Worm (Caenorhabditis elegans) whole organism, mixed stage, embryonic: ENCODE measurements around the gene cav-1.

Source experiments
- M03D4.4 ChIP-seq: sonication (generic microtip); optimal IDR thresholded peaks from 2 replicates; lab custom pipeline; 2017; ENCODE audit warnings: mild to moderate bottlenecking, missing genetic modification characterization, missing compliant biosample characterization
- bed-3 ChIP-seq: fragments of 200-800 bp; sonication (Bioruptor generic); optimal IDR thresholded peaks from 3 replicates; lab custom pipeline; 2018; ENCODE audit warnings: mild to moderate bottlenecking, missing genetic modification characterization, moderate library complexity, missing compliant biosample characterization
- blmp-1 ChIP-seq: fragments of 150-350 bp; optimal IDR thresholded peaks from 2 replicates; lab custom pipeline; 2014; ENCODE audit warnings: missing biosample characterization, missing genetic modification characterization
- ceh-39 ChIP-seq: fragments of 150-350 bp; optimal IDR thresholded peaks from 2 replicates; lab custom pipeline; 2014; ENCODE audit warnings: missing biosample characterization, missing genetic modification characterization
- ceh-43 ChIP-seq: fragments of 200-800 bp; sonication (Bioruptor generic); optimal IDR thresholded peaks from 2 replicates; lab custom pipeline; 2018; ENCODE audit warnings: mild to moderate bottlenecking, missing genetic modification characterization, moderate library complexity, missing compliant biosample characterization
- ceh-83 ChIP-seq: fragments of 200-800 bp; sonication (Bioruptor generic); optimal IDR thresholded peaks from 2 replicates; lab custom pipeline; 2018; ENCODE audit warnings: mild to moderate bottlenecking, missing genetic modification characterization, missing compliant biosample characterization
- ces-1 ChIP-seq: fragments of 150-350 bp; optimal IDR thresholded peaks from 2 replicates; lab custom pipeline; 2014; ENCODE audit warnings: missing biosample characterization, missing genetic modification reagents, missing genetic modification characterization
- cnd-1 ChIP-seq: fragments of 200-800 bp; sonication (Bioruptor generic); optimal IDR thresholded peaks from 2 replicates; lab custom pipeline; 2018; ENCODE audit warnings: mild to moderate bottlenecking, missing genetic modification characterization, missing compliant biosample characterization
- drap-1 ChIP-seq: fragments of 200-800 bp; sonication (Bioruptor generic); optimal IDR thresholded peaks from 3 replicates; lab custom pipeline; 2018; ENCODE audit warnings: mild to moderate bottlenecking, missing genetic modification characterization, missing compliant biosample characterization
- elt-1 ChIP-seq: sonication (generic microtip); optimal IDR thresholded peaks from 2 replicates; lab custom pipeline; 2017; ENCODE audit warnings: missing genetic modification characterization, mild to moderate bottlenecking, missing compliant biosample characterization, antibody characterized with exemption, moderate library complexity, borderline replicate concordance; ENCODE audit not compliant: insufficient read depth
- elt-3 ChIP-seq: fragments of 150-350 bp; optimal IDR thresholded peaks from 2 replicates; lab custom pipeline; 2014; ENCODE audit warnings: missing biosample characterization, missing genetic modification characterization
- flh-1 ChIP-seq: fragments of 200-800 bp; sonication (Bioruptor generic); optimal IDR thresholded peaks from 2 replicates; lab custom pipeline; 2018; ENCODE audit warnings: mild to moderate bottlenecking, missing genetic modification characterization, moderate library complexity, missing compliant biosample characterization
- ham-2 ChIP-seq: fragments of 200-800 bp; sonication (Bioruptor generic); optimal IDR thresholded peaks from 2 replicates; lab custom pipeline; 2018; ENCODE audit warnings: mild to moderate bottlenecking, missing genetic modification characterization, missing compliant biosample characterization
- hlh-1 ChIP-seq: fragments of 150-350 bp; optimal IDR thresholded peaks from 2 replicates; lab custom pipeline; 2014; ENCODE audit warnings: missing biosample characterization, missing genetic modification reagents, missing genetic modification characterization
- lin-13 ChIP-seq: fragments of 150-350 bp; optimal IDR thresholded peaks from 2 replicates; lab custom pipeline; 2014; ENCODE audit warnings: missing biosample characterization, missing genetic modification characterization
- lin-32 ChIP-seq: fragments of 200-800 bp; sonication (Bioruptor generic); optimal IDR thresholded peaks from 2 replicates; lab custom pipeline; 2018; ENCODE audit warnings: mild to moderate bottlenecking, missing genetic modification characterization, missing compliant biosample characterization
- lsy-2 ChIP-seq: fragments of 150-350 bp; optimal IDR thresholded peaks from 2 replicates; lab custom pipeline; 2014; ENCODE audit warnings: missing biosample characterization, missing genetic modification characterization
- mab-5 ChIP-seq: fragments of 150-350 bp; optimal IDR thresholded peaks from 2 replicates; lab custom pipeline; 2014; ENCODE audit warnings: missing biosample characterization, missing genetic modification characterization
- mep-1 ChIP-seq: fragments of 150-350 bp; optimal IDR thresholded peaks from 2 replicates; lab custom pipeline; 2017; ENCODE audit warnings: missing biosample characterization, missing genetic modification reagents, missing genetic modification characterization, inconsistent platforms
- nhr-12 ChIP-seq: fragments of 150-350 bp; optimal IDR thresholded peaks from 2 replicates; lab custom pipeline; 2014; ENCODE audit warnings: missing biosample characterization, missing genetic modification characterization
- nhr-2 ChIP-seq: fragments of 150-350 bp; optimal IDR thresholded peaks from 2 replicates; lab custom pipeline; 2014; ENCODE audit warnings: missing biosample characterization, missing genetic modification characterization
- nhr-237 ChIP-seq: fragments of 150-350 bp; optimal IDR thresholded peaks from 2 replicates; lab custom pipeline; 2014; ENCODE audit warnings: missing biosample characterization, missing genetic modification characterization
- nhr-28 ChIP-seq: fragments of 150-350 bp; optimal IDR thresholded peaks from 2 replicates; lab custom pipeline; 2014; ENCODE audit warnings: missing biosample characterization, missing genetic modification characterization
- nhr-76 ChIP-seq: sonication (generic microtip); optimal IDR thresholded peaks from 2 replicates; lab custom pipeline; 2017; ENCODE audit warnings: missing biosample characterization, missing genetic modification characterization
- snpc-4 ChIP-seq: fragments of 150-350 bp; optimal IDR thresholded peaks from 2 replicates; lab custom pipeline; 2014; ENCODE audit warnings: missing biosample characterization, missing genetic modification characterization
- sptf-1 ChIP-seq: sonication (generic microtip); optimal IDR thresholded peaks from 2 replicates; lab custom pipeline; 2017; ENCODE audit warnings: mild to moderate bottlenecking, missing genetic modification characterization, moderate library complexity, missing compliant biosample characterization
- tbx-8 ChIP-seq: fragments of 200-800 bp; sonication (Bioruptor generic); optimal IDR thresholded peaks from 2 replicates; lab custom pipeline; 2018; ENCODE audit warnings: mild to moderate bottlenecking, missing genetic modification characterization, moderate library complexity, missing compliant biosample characterization
- unc-120 ChIP-seq: sonication (generic microtip); optimal IDR thresholded peaks from 2 replicates; lab custom pipeline; 2017; ENCODE audit warnings: missing genetic modification characterization, missing compliant biosample characterization; ENCODE audit not compliant: poor library complexity, severe bottlenecking
- unc-39 ChIP-seq: fragments of 150-350 bp; optimal IDR thresholded peaks from 2 replicates; lab custom pipeline; 2014; ENCODE audit warnings: missing biosample characterization, missing genetic modification characterization
- unc-62 ChIP-seq: fragments of 150-350 bp; optimal IDR thresholded peaks from 2 replicates; lab custom pipeline; 2014; ENCODE audit warnings: missing biosample characterization, missing genetic modification reagents, missing genetic modification characterization
- zip-8 ChIP-seq: fragments of 150-350 bp; optimal IDR thresholded peaks from 2 replicates; lab custom pipeline; 2014; ENCODE audit warnings: missing biosample characterization, missing genetic modification characterization
- ztf-11 ChIP-seq: fragments of 150-350 bp; optimal IDR thresholded peaks from 2 replicates; lab custom pipeline; 2014; ENCODE audit warnings: missing biosample characterization, missing genetic modification characterization

Gene cav-1

ce11 chrIV:9777535-9777934, 5.2 kb downstream of the cav-1 start, which contains the start of gene sna-2:
TSS of gene sna-2 (minus strand) at chrIV:9777634.
- TF ChIP-seq mep-1 (tag; lab: Kevin White, UChicago) (peak; percentile 32), ces-1 (GFP tag; lab: Kevin White, UChicago) (peak; percentile 47), nhr-237 (tag; lab: Kevin White, UChicago) (peak; percentile 26), bed-3 (no peak)

- TF ChIP-seq unc-120 (no peak), sptf-1 (tag; lab: Kevin White, UChicago) (no peak), nhr-237 (tag; lab: Kevin White, UChicago) (no peak), ztf-11 (tag; lab: Kevin White, UChicago) (no peak), drap-1 (GFP tag; lab: Kevin White, UChicago) (no peak)
- TF ChIP-seq, all 35 proteins: peak for 0
These were observed 5.7 kb downstream of the cav-1 start, which contains the start of gene T13F2.6 for ce11 chrIV:9778016-9778415. TSS of gene T13F2.6 (plus strand) at chrIV:9778321.

ce11 chrIV:9784689-9785088, 12.4 kb downstream of the cav-1 start, which contains the start of gene sre-4:
TSS of gene sre-4 (minus strand) at chrIV:9784789.
- TF ChIP-seq cnd-1 (tag; lab: Kevin White, UChicago) (no peak), flh-1 (GFP tag; lab: Kevin White, UChicago) (no peak), nhr-237 (tag; lab: Kevin White, UChicago) (no peak), snpc-4 (tag; lab: Kevin White, UChicago) (no peak), nhr-12 (tag; lab: Kevin White, UChicago) (no peak), elt-3 (tag; lab: Kevin White, UChicago) (no peak), ces-1 (GFP tag; lab: Kevin White, UChicago) (no peak), elt-1 (tag; lab: Kevin White, UChicago) (no peak), ceh-83 (GFP tag; lab: Kevin White, UChicago) (no peak), ceh-43 (GFP tag; lab: Kevin White, UChicago) (no peak)

ce11 chrIV:9789496-9789895, 17.2 kb downstream of the cav-1 start, which contains the start of gene T13F2.4:
TSS of gene T13F2.4 (plus strand) at chrIV:9789796.
- TF ChIP-seq zip-8 (tag; lab: Kevin White, UChicago), result no peak

ce11 chrIV:9790708-9791107, 18.4 kb downstream of the cav-1 start:
- no peak for TF ChIP-seq blmp-1 (tag; lab: Kevin White, UChicago)
- TF ChIP-seq zip-8 (tag; lab: Kevin White, UChicago), result no peak
- TF ChIP-seq nhr-76 (tag; lab: Kevin White, UChicago), result no peak
- no peak for TF ChIP-seq drap-1 (GFP tag; lab: Kevin White, UChicago)
- TF ChIP-seq mab-5, result no peak
- no peak for TF ChIP-seq elt-3 (tag; lab: Kevin White, UChicago)
- TF ChIP-seq ztf-11 (tag; lab: Kevin White, UChicago), result no peak
- no peak for TF ChIP-seq hlh-1 (tag; lab: Kevin White, UChicago)
- TF ChIP-seq tbx-8, result no peak
- no peak for TF ChIP-seq lin-13 (tag; lab: Kevin White, UChicago)
- TF ChIP-seq nhr-237 (tag; lab: Kevin White, UChicago), result no peak
- no peak for TF ChIP-seq nhr-2
- TF ChIP-seq lin-32 (GFP tag; lab: Kevin White, UChicago), result no peak
- TF ChIP-seq ham-2 (GFP tag; lab: Kevin White, UChicago), result no peak
- TF ChIP-seq bed-3, result no peak
- TF ChIP-seq mep-1 (tag; lab: Kevin White, UChicago), result no peak
- no peak for TF ChIP-seq unc-62 (GFP tag; lab: Kevin White, UChicago)

- TF ChIP-seq nhr-76 (tag; lab: Kevin White, UChicago), result no peak
- no peak for TF ChIP-seq ham-2 (GFP tag; lab: Kevin White, UChicago)
- no peak for TF ChIP-seq unc-120
- no peak for TF ChIP-seq lsy-2 (tag; lab: Kevin White, UChicago)
- no peak for TF ChIP-seq ceh-39
- no peak for TF ChIP-seq mab-5
- TF ChIP-seq lin-13 (tag; lab: Kevin White, UChicago), result no peak
- no peak for TF ChIP-seq unc-62 (GFP tag; lab: Kevin White, UChicago)
- no peak for TF ChIP-seq bed-3
- TF ChIP-seq drap-1 (GFP tag; lab: Kevin White, UChicago), result no peak
- TF ChIP-seq M03D4.4, result no peak
- no peak for TF ChIP-seq nhr-12 (tag; lab: Kevin White, UChicago)
- no peak for TF ChIP-seq ztf-11 (tag; lab: Kevin White, UChicago)
- TF ChIP-seq nhr-28, result no peak
- no peak for TF ChIP-seq elt-1 (tag; lab: Kevin White, UChicago)
- no peak for TF ChIP-seq tbx-8
- TF ChIP-seq blmp-1 (tag; lab: Kevin White, UChicago), result no peak
- TF ChIP-seq ceh-83 (GFP tag; lab: Kevin White, UChicago), result no peak
- no peak for TF ChIP-seq lin-32 (GFP tag; lab: Kevin White, UChicago)
- no peak for TF ChIP-seq unc-39
These were observed 22.9 kb downstream of the cav-1 start for ce11 chrIV:9795250-9795649.
